Worm (Caenorhabditis elegans): ENCODE data around the gene ints-11.

DNA sequence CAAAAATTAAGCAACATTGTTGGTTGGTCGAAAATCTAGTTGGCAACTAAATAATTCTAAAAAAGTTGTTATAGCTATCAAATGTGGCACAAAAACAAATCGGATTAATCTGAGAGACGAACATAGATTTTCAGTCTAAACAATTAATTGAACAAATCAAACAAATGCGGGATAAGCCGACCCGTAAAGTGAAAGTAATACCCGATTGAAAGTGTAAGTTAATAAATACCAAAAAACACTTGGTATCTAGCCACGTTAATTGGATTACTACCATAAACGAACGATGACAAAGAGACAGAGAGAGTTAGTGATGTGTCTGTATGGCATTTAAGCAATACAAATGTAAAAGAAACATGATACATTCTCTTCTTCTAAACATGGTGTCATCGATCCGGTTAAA, 49.4 kb downstream of the ints-11 start:
- TF ChIP-seq zag-1 (tag; optimal IDR thresholded peaks at IDR 0.05) (no peak), lin-15B (tag; optimal IDR thresholded peaks at IDR 0.05) (no peak), dpl-1 (GFP tag; optimal IDR thresholded peaks at IDR 0.05) (no peak), blmp-1 (tag; optimal IDR thresholded peaks at IDR 0.05) (peak; percentile 58)

Measured in whole organism, L1 larva.